Worm (Caenorhabditis elegans): ENCODE results near the gene clec-243.

- TF ChIP-seq lin-26 (GFP tag; IDR thresholded peaks at IDR 0.05) (no peak), hmg-20 (GFP tag; IDR thresholded peaks at IDR 0.05) (no peak), tbx-9 (tag; optimal IDR thresholded peaks at IDR 0.05; ENCODE audit: borderline replicate concordance) (no peak), lin-54 (GFP tag; optimal IDR thresholded peaks at IDR 0.05) (no peak), madf-10 (tag; optimal IDR thresholded peaks at IDR 0.05) (no peak), ceh-79 (tag; optimal IDR thresholded peaks at IDR 0.05) (no peak), pha-4 (tag; optimal IDR thresholded peaks at IDR 0.05) (no peak), rpc-1 (optimal IDR thresholded peaks at IDR 0.05) (no peak), rpc-1 (tag; optimal IDR thresholded peaks at IDR 0.05) (no peak), F57A8.1 (GFP tag; optimal IDR thresholded peaks at IDR 0.05) (no peak), nhr-90 (tag; optimal IDR thresholded peaks at IDR 0.05) (no peak), lir-1 (GFP tag; conservative IDR thresholded peaks at IDR 0.05) (no peak), unc-62 (GFP tag; optimal IDR thresholded peaks at IDR 0.05) (no peak)
Measured at ce11 chrV:17206469-17206868, 42.3 kb downstream of the clec-243 start.
